Fruit fly (Drosophila melanogaster) whole organism, embryonic: ENCODE measurements around the gene shd.
A peak's percentile ranks its signal among the peaks of the same experiment; 100 is the strongest.

Experiments used
- Atf3 ChIP-seq: fragments of 200-800 bp; sonication (Bioruptor generic); optimal IDR thresholded peaks from 3 replicates; lab custom pipeline; 2016; ENCODE audit warnings: missing biosample characterization, missing genetic modification characterization
- B-H1 ChIP-seq: fragments of 200-800 bp; sonication (Bioruptor generic); IDR thresholded peaks from 3 replicates; pipeline ENCODE4 v1.3.6; 2022; ENCODE audit warnings: missing biosample characterization, missing genetic modification characterization
- B-H2 ChIP-seq: fragments of 200-800 bp; sonication (Bioruptor generic); optimal IDR thresholded peaks from 2 replicates; lab custom pipeline; 2018; ENCODE audit warnings: missing biosample characterization, mild to moderate bottlenecking, missing genetic modification characterization
- C15 ChIP-seq: fragments of 200-800 bp; sonication (Bioruptor generic); IDR thresholded peaks from 3 replicates; pipeline ENCODE4 v1.3.6; 2022; ENCODE audit warnings: missing biosample characterization, missing genetic modification characterization
- CG10147 ChIP-seq: fragments of 200-800 bp; sonication (Bioruptor generic); optimal IDR thresholded peaks from 2 replicates; lab custom pipeline; 2019; ENCODE audit warnings: missing biosample characterization, mild to moderate bottlenecking, missing genetic modification characterization, moderate library complexity
- CG11504 ChIP-seq: fragments of 200-800 bp; sonication (Bioruptor generic); optimal IDR thresholded peaks from 3 replicates; lab custom pipeline; 2019; ENCODE audit warnings: missing biosample characterization, mild to moderate bottlenecking, missing genetic modification characterization, moderate library complexity
- CG12104 ChIP-seq: fragments of 200-800 bp; sonication (Bioruptor generic); optimal IDR thresholded peaks from 3 replicates; lab custom pipeline; 2016; ENCODE audit warnings: missing biosample characterization, missing genetic modification characterization
- CG12219 ChIP-seq: fragments of 200-800 bp; sonication (Bioruptor generic); optimal IDR thresholded peaks from 3 replicates; lab custom pipeline; 2018; ENCODE audit warnings: missing biosample characterization, mild to moderate bottlenecking, missing genetic modification characterization
- CG12942 ChIP-seq: fragments of 200-800 bp; sonication (Bioruptor generic); optimal IDR thresholded peaks from 3 replicates; lab custom pipeline; 2016; ENCODE audit warnings: missing biosample characterization, missing genetic modification characterization
- CG13424 ChIP-seq: fragments of 200-800 bp; sonication (Bioruptor generic); optimal IDR thresholded peaks from 2 replicates; lab custom pipeline; 2019; ENCODE audit warnings: missing biosample characterization, mild to moderate bottlenecking, missing genetic modification characterization, moderate library complexity
- CG15514 ChIP-seq: fragments of 200-800 bp; sonication (Bioruptor generic); optimal IDR thresholded peaks from 3 replicates; lab custom pipeline; 2017; ENCODE audit warnings: missing biosample characterization, missing genetic modification characterization, mild to moderate bottlenecking, moderate library complexity, missing genetic modification reagents
- CG15601 ChIP-seq: fragments of 200-800 bp; sonication (Bioruptor generic); optimal IDR thresholded peaks from 3 replicates; lab custom pipeline; 2019; ENCODE audit warnings: missing biosample characterization, mild to moderate bottlenecking, missing genetic modification characterization, moderate library complexity
- CG17385 ChIP-seq: fragments of 200-800 bp; sonication (Bioruptor generic); optimal IDR thresholded peaks from 3 replicates; lab custom pipeline; 2018; ENCODE audit warnings: missing biosample characterization, mild to moderate bottlenecking, missing genetic modification characterization
- CG17568 ChIP-seq: fragments of 200-800 bp; sonication (Bioruptor generic); optimal IDR thresholded peaks from 2 replicates; lab custom pipeline; 2018; ENCODE audit warnings: missing biosample characterization, mild to moderate bottlenecking, missing genetic modification characterization, moderate library complexity
- CG17829 ChIP-seq: fragments of 200-800 bp; optimal IDR thresholded peaks from 2 replicates; lab custom pipeline; 2019; ENCODE audit warnings: missing biosample characterization, mild to moderate bottlenecking, missing genetic modification characterization, moderate library complexity
- CG1792 ChIP-seq: fragments of 200-800 bp; sonication (Bioruptor generic); optimal IDR thresholded peaks from 2 replicates; lab custom pipeline; 2016; ENCODE audit warnings: missing biosample characterization, missing genetic modification characterization
- CG2116 ChIP-seq: fragments of 200-800 bp; sonication (Bioruptor generic); optimal IDR thresholded peaks from 3 replicates; lab custom pipeline; 2018; ENCODE audit warnings: missing biosample characterization, mild to moderate bottlenecking, missing genetic modification characterization
- CG2678 ChIP-seq: fragments of 200-800 bp; sonication (Bioruptor generic); optimal IDR thresholded peaks from 3 replicates; lab custom pipeline; 2019; ENCODE audit warnings: missing biosample characterization, mild to moderate bottlenecking, missing genetic modification characterization, moderate library complexity
- CG31224 ChIP-seq: fragments of 200-800 bp; sonication (Bioruptor generic); IDR thresholded peaks from 2 replicates; pipeline ENCODE4 v1.3.6; 2022; ENCODE audit warnings: missing biosample characterization, missing genetic modification characterization
- CG3407 ChIP-seq: fragments of 200-800 bp; sonication (Bioruptor generic); optimal IDR thresholded peaks from 2 replicates; lab custom pipeline; 2018; ENCODE audit warnings: missing biosample characterization, mild to moderate bottlenecking, missing genetic modification characterization
- CG42726 ChIP-seq: fragments of 200-800 bp; sonication (Bioruptor generic); IDR thresholded peaks from 2 replicates; pipeline ENCODE4 v1.3.6; 2022; ENCODE audit warnings: missing biosample characterization, missing genetic modification characterization; ENCODE audit not compliant: partially characterized antibody
- CG4404 ChIP-seq: fragments of 200-800 bp; sonication (Bioruptor generic); IDR thresholded peaks from 2 replicates; pipeline ENCODE4 v1.3.6; 2022; ENCODE audit warnings: missing biosample characterization, missing genetic modification characterization
- CG5953 ChIP-seq: fragments of 200-800 bp; sonication (Bioruptor generic); IDR thresholded peaks from 2 replicates; pipeline ENCODE4 v1.3.6; 2022; ENCODE audit warnings: missing biosample characterization, missing genetic modification characterization
- CG7556 ChIP-seq: fragments of 200-800 bp; sonication (Bioruptor generic); optimal IDR thresholded peaks from 2 replicates; lab custom pipeline; 2017; ENCODE audit warnings: missing biosample characterization, mild to moderate bottlenecking, missing genetic modification characterization
- CG7928 ChIP-seq: fragments of 200-800 bp; sonication (Bioruptor generic); optimal IDR thresholded peaks from 2 replicates; lab custom pipeline; 2017; ENCODE audit warnings: missing biosample characterization, mild to moderate bottlenecking, missing genetic modification characterization
- D19B ChIP-seq: fragments of 200-800 bp; sonication (Bioruptor generic); optimal IDR thresholded peaks from 2 replicates; lab custom pipeline; 2017; ENCODE audit warnings: missing biosample characterization, mild to moderate bottlenecking, missing genetic modification characterization
- Drgx ChIP-seq: fragments of 200-800 bp; sonication (Bioruptor generic); IDR thresholded peaks from 2 replicates; pipeline ENCODE4 v1.3.6; 2022; ENCODE audit warnings: missing biosample characterization, missing genetic modification characterization
- Hr39 ChIP-seq: fragments of >200 bp; optimal IDR thresholded peaks from 2 replicates; lab custom pipeline; 2017
- Mad ChIP-seq: fragments of 200-800 bp; sonication (Bioruptor generic); optimal IDR thresholded peaks from 2 replicates; lab custom pipeline; 2016; ENCODE audit warnings: missing biosample characterization, missing genetic modification characterization
- Mes4 ChIP-seq: fragments of 200-800 bp; sonication (Bioruptor generic); optimal IDR thresholded peaks from 2 replicates; lab custom pipeline; 2016; ENCODE audit warnings: missing biosample characterization, missing genetic modification characterization
- Opbp ChIP-seq: fragments of 200-800 bp; sonication (Bioruptor generic); IDR thresholded peaks from 3 replicates; pipeline ENCODE4 v1.3.6; 2022; ENCODE audit warnings: missing biosample characterization, missing genetic modification characterization; ENCODE audit not compliant: partially characterized antibody
- Ptx1 ChIP-seq: fragments of 200-800 bp; sonication (Bioruptor generic); IDR thresholded peaks from 2 replicates; pipeline ENCODE4 v1.3.6; 2022; ENCODE audit warnings: missing biosample characterization, missing genetic modification characterization
- Stat92E ChIP-seq, 3 experiments: fragments of >200 bp in 2 of 3; fragments of 200-800 bp in 1 of 3; sonication (Bioruptor generic) in 1 of 3; optimal IDR thresholded peaks; 2 replicates each; lab custom pipeline; 2017 to 2019; ENCODE audit warnings: missing biosample characterization in 3 of 3, missing genetic modification characterization in 3 of 3, mild to moderate bottlenecking in 1 of 3, moderate library complexity in 1 of 3
- ase ChIP-seq: fragments of 200-800 bp; sonication (Bioruptor generic); IDR thresholded peaks from 3 replicates; pipeline ENCODE4 v1.3.6; 2022; ENCODE audit warnings: missing biosample characterization, missing genetic modification characterization
- dm ChIP-seq: fragments of 200-800 bp; sonication (Bioruptor generic); optimal IDR thresholded peaks from 3 replicates; lab custom pipeline; 2016; ENCODE audit warnings: missing biosample characterization, missing genetic modification characterization
- dmrt99B ChIP-seq: fragments of 200-800 bp; sonication (Bioruptor generic); optimal IDR thresholded peaks from 2 replicates; lab custom pipeline; 2018; ENCODE audit warnings: missing biosample characterization, mild to moderate bottlenecking, missing genetic modification characterization, moderate library complexity
- emc ChIP-seq: fragments of 200-800 bp; sonication (Bioruptor generic); optimal IDR thresholded peaks from 2 replicates; lab custom pipeline; 2016; ENCODE audit warnings: missing biosample characterization, missing genetic modification characterization
- ems ChIP-seq: fragments of 200-800 bp; sonication (Bioruptor generic); optimal IDR thresholded peaks from 3 replicates; lab custom pipeline; 2016; ENCODE audit warnings: missing biosample characterization, missing genetic modification characterization
- ewg ChIP-seq: fragments of 200-800 bp; sonication (Bioruptor generic); optimal IDR thresholded peaks from 3 replicates; lab custom pipeline; 2017; ENCODE audit warnings: mild to moderate bottlenecking, missing biosample characterization, missing genetic modification reagents, missing genetic modification characterization
- gt ChIP-seq: fragments of 200-800 bp; sonication (Bioruptor generic); IDR thresholded peaks from 2 replicates; pipeline ENCODE4 v1.3.6; 2022; ENCODE audit warnings: missing biosample characterization, missing genetic modification characterization
- kni ChIP-seq: fragments of 200-800 bp; sonication (Bioruptor generic); optimal IDR thresholded peaks from 3 replicates; lab custom pipeline; 2017; ENCODE audit warnings: mild to moderate bottlenecking, missing biosample characterization, missing genetic modification reagents, missing genetic modification characterization
- knrl ChIP-seq: fragments of 200-800 bp; sonication (Bioruptor generic); IDR thresholded peaks from 3 replicates; pipeline ENCODE4 v1.3.6; 2022; ENCODE audit warnings: missing biosample characterization, missing genetic modification characterization; ENCODE audit not compliant: partially characterized antibody
- nom ChIP-seq: fragments of 200-800 bp; sonication (Bioruptor generic); optimal IDR thresholded peaks from 2 replicates; lab custom pipeline; 2017; ENCODE audit warnings: missing biosample characterization, missing genetic modification characterization, mild to moderate bottlenecking, moderate library complexity, missing genetic modification reagents
- pnt ChIP-seq: fragments of 200-800 bp; sonication (Bioruptor generic); optimal IDR thresholded peaks from 3 replicates; lab custom pipeline; 2016; ENCODE audit warnings: missing biosample characterization, missing genetic modification characterization
- schlank ChIP-seq: fragments of 200-800 bp; sonication (Bioruptor generic); optimal IDR thresholded peaks from 2 replicates; lab custom pipeline; 2018; ENCODE audit warnings: missing biosample characterization, mild to moderate bottlenecking, missing genetic modification characterization
- stc ChIP-seq: fragments of 200-800 bp; sonication (Bioruptor generic); IDR thresholded peaks from 2 replicates; pipeline ENCODE4 v1.3.6; 2022; ENCODE audit warnings: missing biosample characterization, missing genetic modification characterization
- toy ChIP-seq: fragments of 200-800 bp; sonication (Bioruptor generic); IDR thresholded peaks from 2 replicates; pipeline ENCODE4 v1.3.6; 2022; ENCODE audit warnings: missing biosample characterization, missing genetic modification characterization
- zfh1 ChIP-seq: fragments of 200-800 bp; sonication (Bioruptor generic); IDR thresholded peaks from 3 replicates; pipeline ENCODE4 v1.3.6; 2022; ENCODE audit warnings: missing biosample characterization, missing genetic modification characterization

Gene shd

dm6 chr3L:14632908-14633307, 18.6 kb downstream of the shd start (continued):
- TF ChIP-seq CG17568: no peak

- no peak for TF ChIP-seq CG12942 (GFP tag; lab: Kevin White, UChicago)
- no peak for TF ChIP-seq emc (GFP tag; lab: Kevin White, UChicago)
- TF ChIP-seq Hr39 (lab: Kevin White, UChicago): no peak
- TF ChIP-seq dm (GFP tag; lab: Kevin White, UChicago): no peak
- TF ChIP-seq CG13424: peak; percentile 21
- no peak for TF ChIP-seq CG42726 (GFP tag; lab: Robert Waterston, UW)
- TF ChIP-seq CG10147 (GFP tag; lab: Kevin White, UChicago): no peak
- TF ChIP-seq CG5953 (GFP tag; lab: Robert Waterston, UW): peak; percentile 22; the same call in 1 of the 2 replicates
- TF ChIP-seq ase (GFP tag; lab: Robert Waterston, UW): peak; percentile 29; the same call in 1 of the 3 replicates
- no peak for TF ChIP-seq B-H1 (GFP tag; lab: Robert Waterston, UW)
- TF ChIP-seq gt (GFP tag; lab: Robert Waterston, UW): no peak
- peak; percentile 2 for TF ChIP-seq CG17829 (tag; lab: Kevin White, UChicago)
- peak; percentile 51 for TF ChIP-seq CG11504 (tag; lab: Kevin White, UChicago)
- TF ChIP-seq Ptx1 (GFP tag; lab: Robert Waterston, UW): peak; percentile 44; the same call in 1 of the 2 replicates
- no peak for TF ChIP-seq CG2116 (GFP tag; lab: Kevin White, UChicago)
- TF ChIP-seq CG3407 (GFP tag; lab: Kevin White, UChicago): no peak
- no peak for TF ChIP-seq D19B (GFP tag; lab: Kevin White, UChicago)
- TF ChIP-seq CG7928: no peak
- TF ChIP-seq toy (GFP tag; lab: Robert Waterston, UW): no peak
- TF ChIP-seq B-H2 (GFP tag; lab: Kevin White, UChicago): no peak
- TF ChIP-seq zfh1 (GFP tag; lab: Robert Waterston, UW): peak; percentile 41; the same call in 1 of the 3 replicates
- TF ChIP-seq CG12104: no peak
- no peak for TF ChIP-seq ems (GFP tag; lab: Kevin White, UChicago)
- TF ChIP-seq CG31224: no peak
- TF ChIP-seq CG15601 (tag; lab: Kevin White, UChicago): no peak
- TF ChIP-seq Opbp: no peak
- TF ChIP-seq Stat92E (GFP tag; optimal IDR thresholded peaks at IDR 0.05; lab: Kevin White, UChicago): no peak
- no peak for TF ChIP-seq CG15514
- no peak for TF ChIP-seq schlank (tag; lab: Kevin White, UChicago)
- no peak for TF ChIP-seq stc (GFP tag; lab: Robert Waterston, UW)
- TF ChIP-seq Mes4 (GFP tag; lab: Kevin White, UChicago): peak; percentile 41
- no peak for TF ChIP-seq knrl (GFP tag; lab: Robert Waterston, UW)
- no peak for TF ChIP-seq CG17385 (GFP tag; lab: Kevin White, UChicago)
- TF ChIP-seq dmrt99B: peak; percentile 52
- TF ChIP-seq Atf3 (GFP tag; lab: Kevin White, UChicago): peak; percentile 45
- TF ChIP-seq CG2678: peak; percentile 29
- peak; percentile 86 for TF ChIP-seq Drgx (GFP tag; lab: Robert Waterston, UW)
- peak; percentile 94 for TF ChIP-seq nom (GFP tag; lab: Kevin White, UChicago)
- TF ChIP-seq CG1792 (GFP tag; lab: Kevin White, UChicago): no peak
- TF ChIP-seq CG4404 (GFP tag; lab: Robert Waterston, UW): no peak
- no peak for TF ChIP-seq kni (GFP tag; lab: Kevin White, UChicago)
- TF ChIP-seq C15 (GFP tag; lab: Robert Waterston, UW): no peak
- no peak for TF ChIP-seq ewg (GFP tag; lab: Kevin White, UChicago)
- no peak for TF ChIP-seq pnt (GFP tag; lab: Kevin White, UChicago)
- TF ChIP-seq CG7556 (GFP tag; lab: Kevin White, UChicago): peak; percentile 17
- TF ChIP-seq CG12219 (GFP tag; lab: Kevin White, UChicago): no peak
- no peak for TF ChIP-seq Mad
These were observed 19.9 kb downstream of the shd start for dm6 chr3L:14634019-14634772.
